Worm (Caenorhabditis elegans) whole organism, L3 larva: Measurements from ENCODE around the gene T05A7.11.

Source experiments
- R02D3.7 ChIP-seq: fragments of 150-350 bp; optimal IDR thresholded peaks from 2 replicates; lab custom pipeline; 2014; ENCODE audit warnings: missing biosample characterization, missing genetic modification characterization
- ZK546.5 ChIP-seq: sonication (generic microtip); optimal IDR thresholded peaks from 2 replicates; lab custom pipeline; 2017; ENCODE audit warnings: missing biosample characterization, missing genetic modification characterization
- ceh-16 ChIP-seq: sonication (generic microtip); optimal IDR thresholded peaks from 2 replicates; lab custom pipeline; 2017; ENCODE audit warnings: missing biosample characterization, missing genetic modification characterization
- ceh-28 ChIP-seq: fragments of 150-350 bp; optimal IDR thresholded peaks from 2 replicates; lab custom pipeline; 2014; ENCODE audit warnings: missing biosample characterization, missing genetic modification reagents, missing genetic modification characterization
- ceh-82 ChIP-seq: fragments of 150-350 bp; optimal IDR thresholded peaks from 2 replicates; lab custom pipeline; 2014; ENCODE audit warnings: missing biosample characterization, missing genetic modification characterization
- ceh-9 ChIP-seq: sonication (generic microtip); optimal IDR thresholded peaks from 2 replicates; lab custom pipeline; 2018; ENCODE audit warnings: missing biosample characterization, missing genetic modification characterization
- daf-12 ChIP-seq: fragments of 150-350 bp; optimal IDR thresholded peaks from 2 replicates; lab custom pipeline; 2014; ENCODE audit warnings: missing biosample characterization, missing genetic modification reagents, missing genetic modification characterization
- egl-27 ChIP-seq: sonication (generic microtip); optimal IDR thresholded peaks from 4 replicates; lab custom pipeline; 2017; ENCODE audit warnings: missing biosample characterization, missing genetic modification reagents, missing genetic modification characterization
- egl-5 ChIP-seq: fragments of 150-350 bp; optimal IDR thresholded peaks from 2 replicates; lab custom pipeline; 2017; ENCODE audit warnings: missing biosample characterization, missing genetic modification reagents, missing genetic modification characterization, inconsistent platforms
- elt-1 ChIP-seq: fragments of 150-350 bp; optimal IDR thresholded peaks from 2 replicates; lab custom pipeline; 2014; ENCODE audit warnings: missing biosample characterization, missing genetic modification characterization
- elt-3 ChIP-seq, 3 experiments: fragments of 150-350 bp in 1 of 3; sonication (generic microtip) in 2 of 3; optimal IDR thresholded peaks; 2 replicates in 2 of 3; 4 replicates in 1 of 3; lab custom pipeline; 2014 to 2017; ENCODE audit warnings: missing biosample characterization in 3 of 3, missing genetic modification characterization in 3 of 3
- eor-1 ChIP-seq, 2 experiments: fragments of 150-350 bp; optimal IDR thresholded peaks; 2 replicates each; lab custom pipeline; 2014 to 2018; ENCODE audit warnings: missing biosample characterization in 2 of 2, missing genetic modification characterization in 2 of 2
- lin-39 ChIP-seq: fragments of 150-350 bp; optimal IDR thresholded peaks from 2 replicates; lab custom pipeline; 2018; ENCODE audit warnings: missing biosample characterization, missing genetic modification reagents, missing genetic modification characterization
- lsy-12 ChIP-seq: sonication (generic microtip); optimal IDR thresholded peaks from 2 replicates; lab custom pipeline; 2016; ENCODE audit warnings: mild to moderate bottlenecking, missing genetic modification characterization, missing compliant biosample characterization
- mdl-1 ChIP-seq: fragments of 150-350 bp; optimal IDR thresholded peaks from 2 replicates; lab custom pipeline; 2014; ENCODE audit warnings: missing biosample characterization, missing genetic modification characterization
- nfya-1 ChIP-seq: sonication (generic microtip); optimal IDR thresholded peaks from 2 replicates; lab custom pipeline; 2017; ENCODE audit warnings: missing genetic modification characterization, mild to moderate bottlenecking, missing compliant biosample characterization, antibody characterized with exemption, moderate library complexity; ENCODE audit not compliant: insufficient read depth
- nhr-11 ChIP-seq: fragments of 150-350 bp; optimal IDR thresholded peaks from 2 replicates; lab custom pipeline; 2014; ENCODE audit warnings: missing biosample characterization, missing genetic modification characterization
- nhr-12 ChIP-seq: fragments of 150-350 bp; optimal IDR thresholded peaks from 2 replicates; lab custom pipeline; 2014; ENCODE audit warnings: missing biosample characterization, missing genetic modification characterization
- nhr-23 ChIP-seq: fragments of 150-350 bp; optimal IDR thresholded peaks from 2 replicates; lab custom pipeline; 2014; ENCODE audit warnings: missing biosample characterization, missing genetic modification reagents, missing genetic modification characterization
- nhr-237 ChIP-seq: fragments of 150-350 bp; optimal IDR thresholded peaks from 2 replicates; lab custom pipeline; 2014; ENCODE audit warnings: missing biosample characterization, missing genetic modification characterization
- nhr-25 ChIP-seq: sonication (generic microtip); optimal IDR thresholded peaks from 2 replicates; lab custom pipeline; 2017; ENCODE audit warnings: missing biosample characterization, missing genetic modification characterization
- nhr-43 ChIP-seq: sonication (generic microtip); optimal IDR thresholded peaks from 2 replicates; lab custom pipeline; 2016; ENCODE audit warnings: mild to moderate bottlenecking, missing genetic modification characterization, missing compliant biosample characterization; ENCODE audit not compliant: poor library complexity, severe bottlenecking
- nhr-76 ChIP-seq: fragments of 150-350 bp; sonication (generic microtip); optimal IDR thresholded peaks from 5 replicates; lab custom pipeline; 2014; ENCODE audit warnings: missing biosample characterization, missing genetic modification characterization
- nhr-77 ChIP-seq: fragments of 150-350 bp; optimal IDR thresholded peaks from 2 replicates; lab custom pipeline; 2014; ENCODE audit warnings: missing biosample characterization, missing genetic modification characterization
- pha-4 ChIP-seq: fragments of 150-350 bp; optimal IDR thresholded peaks from 2 replicates; lab custom pipeline; 2014; ENCODE audit warnings: missing biosample characterization, missing genetic modification reagents, missing genetic modification characterization
- pqm-1 ChIP-seq: fragments of 150-350 bp; optimal IDR thresholded peaks from 2 replicates; lab custom pipeline; 2017; ENCODE audit warnings: missing biosample characterization, missing genetic modification characterization, inconsistent platforms
- sea-2 ChIP-seq: fragments of 150-350 bp; sonication (generic microtip); optimal IDR thresholded peaks from 4 replicates; lab custom pipeline; 2014; ENCODE audit warnings: missing biosample characterization, missing genetic modification reagents, missing genetic modification characterization
- tbx-2 ChIP-seq: sonication (generic microtip); optimal IDR thresholded peaks from 2 replicates; lab custom pipeline; 2016; ENCODE audit warnings: mild to moderate bottlenecking, missing genetic modification characterization, missing compliant biosample characterization
- unc-39 ChIP-seq: sonication (generic microtip); optimal IDR thresholded peaks from 4 replicates; lab custom pipeline; 2017; ENCODE audit warnings: missing biosample characterization, missing genetic modification characterization
- ztf-11 ChIP-seq: fragments of 150-350 bp; optimal IDR thresholded peaks from 2 replicates; lab custom pipeline; 2014; ENCODE audit warnings: missing biosample characterization, missing genetic modification characterization
- ztf-4 ChIP-seq: fragments of 150-350 bp; optimal IDR thresholded peaks from 2 replicates; lab custom pipeline; 2014; ENCODE audit warnings: missing biosample characterization, missing genetic modification characterization

The T05A7.11 gene

DNA sequence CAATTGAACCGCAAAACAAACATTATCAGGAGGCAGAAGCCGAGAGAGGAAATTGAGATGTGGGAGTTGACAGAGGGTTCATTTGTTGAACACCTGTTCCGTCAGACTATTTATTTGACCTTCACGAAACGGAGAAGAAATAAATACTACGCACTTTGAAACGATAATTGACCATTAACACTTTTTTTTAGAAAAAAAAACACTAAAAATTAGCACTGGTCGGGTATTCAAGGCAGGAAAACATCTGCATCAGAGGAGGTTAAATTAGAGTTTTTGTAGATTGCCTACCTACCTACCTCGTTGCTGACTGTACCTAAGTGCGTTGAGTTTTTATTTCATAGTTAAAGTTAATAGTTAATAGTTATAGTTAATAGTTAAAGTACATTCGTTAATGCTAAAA is 15.2 kb downstream of the T05A7.11 start:
- no peak for TF ChIP-seq nhr-76 (tag; lab: Kevin White, UChicago)
- no peak for TF ChIP-seq mdl-1

DNA sequence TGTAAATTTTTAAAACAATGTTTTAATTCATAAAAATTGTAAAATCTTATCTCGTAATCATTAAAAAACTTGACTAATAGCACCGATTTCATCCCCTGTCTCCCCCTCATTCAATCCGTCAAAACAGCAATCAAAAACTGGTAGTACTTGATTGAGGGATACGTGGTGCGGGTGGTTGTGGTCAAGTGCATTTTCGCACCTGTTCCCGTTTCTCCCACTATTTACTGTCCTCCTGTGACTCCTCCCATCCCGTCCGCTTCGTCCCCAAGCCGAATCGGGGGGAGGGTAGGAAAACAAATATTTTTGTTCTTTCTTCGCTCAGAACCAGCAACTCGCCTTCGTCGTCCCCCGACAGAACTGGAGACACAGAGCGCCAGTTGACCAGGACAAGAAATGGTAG is 16.5 kb downstream of the T05A7.11 start, which contains the start of gene lgc-27:
TSS of gene lgc-27 (plus strand) at position 301 of the 400 bp plus-strand sequence.
- TF ChIP-seq pha-4 (tag; lab: Kevin White, UChicago) = peak; percentile 16
- TF ChIP-seq nfya-1 = no peak
- TF ChIP-seq R02D3.7 = no peak

DNA sequence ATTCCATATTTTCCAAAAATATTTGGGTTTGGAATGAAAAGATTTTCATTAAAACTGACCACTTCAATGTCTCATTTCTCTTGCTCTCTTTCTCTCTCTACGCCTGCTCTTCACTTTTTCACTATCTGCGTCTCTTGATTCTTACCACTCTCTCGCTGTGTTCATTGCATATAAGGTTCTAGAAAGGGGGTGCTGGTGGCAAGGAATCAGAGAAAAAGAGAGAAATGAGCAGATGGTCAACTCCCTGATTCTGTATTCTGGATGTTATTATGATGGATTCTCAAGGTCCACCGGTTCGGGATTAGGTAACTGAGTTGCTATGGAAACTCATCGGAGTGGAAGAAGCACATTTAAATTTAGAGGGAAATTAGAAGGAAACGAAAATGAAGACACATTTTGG is 24.5 kb downstream of the T05A7.11 start:
- TF ChIP-seq nfya-1 = peak; percentile 22
- TF ChIP-seq egl-5 (tag; lab: Kevin White, UChicago) = no peak
- TF ChIP-seq, all 47 proteins: peak for 1

- TF ChIP-seq nhr-43 (tag; lab: Kevin White, UChicago) (peak; percentile 7), nhr-12 (tag; lab: Kevin White, UChicago) (no peak), nhr-237 (tag; lab: Kevin White, UChicago) (no peak), ztf-4 (tag; lab: Kevin White, UChicago) (no peak), daf-12 (tag; lab: Kevin White, UChicago) (no peak), nhr-23 (tag; lab: Kevin White, UChicago) (peak; percentile 66), ztf-11 (no peak), nhr-77 (tag; lab: Kevin White, UChicago) (no peak)
Measured at ce11 chrII:4638891-4639290, 26.4 kb downstream of the T05A7.11 start.

ce11 chrII:4638241-4638640 is 27.0 kb downstream of the T05A7.11 start, which contains the start of gene che-10:
Gene che-10 (minus strand): TSS chrII:4638341.
- TF ChIP-seq ztf-4 (tag; lab: Kevin White, UChicago) (no peak), elt-3 (tag; optimal IDR thresholded peaks at IDR 0.05; lab: Kevin White, UChicago) (no peak), lsy-12 (tag; lab: Kevin White, UChicago) (no peak), pha-4 (tag; lab: Kevin White, UChicago) (no peak), lin-39 (tag; lab: Kevin White, UChicago) (no peak), eor-1 (tag; optimal IDR thresholded peaks at IDR 0.05; lab: Kevin White, UChicago) (no peak), elt-1 (no peak), nhr-237 (tag; lab: Kevin White, UChicago) (no peak), ceh-9 (no peak), nhr-12 (tag; lab: Kevin White, UChicago) (no peak), ceh-16 (tag; lab: Kevin White, UChicago) (no peak)

- TF ChIP-seq mdl-1 (no peak), egl-5 (tag; lab: Kevin White, UChicago) (no peak), tbx-2 (tag; lab: Kevin White, UChicago) (no peak), unc-39 (tag; lab: Kevin White, UChicago) (no peak), nhr-11 (tag; lab: Kevin White, UChicago) (no peak), lin-39 (tag; lab: Kevin White, UChicago) (no peak), lsy-12 (tag; lab: Kevin White, UChicago) (no peak), nfya-1 (no peak), ZK546.5 (no peak), ztf-11 (no peak)
Measured at ce11 chrII:4631479-4631878, 33.8 kb downstream of the T05A7.11 start.

- TF ChIP-seq egl-27 (tag; lab: Kevin White, UChicago) (no peak), lsy-12 (tag; lab: Kevin White, UChicago) (no peak), tbx-2 (tag; lab: Kevin White, UChicago) (no peak), nfya-1 (no peak), ceh-82 (tag; lab: Kevin White, UChicago) (no peak), egl-5 (tag; lab: Kevin White, UChicago) (no peak), sea-2 (GFP tag; lab: Kevin White, UChicago) (no peak), pqm-1 (tag; lab: Kevin White, UChicago) (no peak), nhr-25 (tag; lab: Kevin White, UChicago) (no peak), daf-12 (tag; lab: Kevin White, UChicago) (no peak), ceh-28 (tag; lab: Kevin White, UChicago) (no peak), nhr-237 (tag; lab: Kevin White, UChicago) (no peak), nhr-43 (tag; lab: Kevin White, UChicago) (no peak)
Measured at ce11 chrII:4626606-4627005, 38.7 kb downstream of the T05A7.11 start, which contains the start of gene F35D11.1. Gene F35D11.1 (plus strand): TSS chrII:4626906.
